Worm (Caenorhabditis elegans): ENCODE data around the gene srh-236.

DNA sequence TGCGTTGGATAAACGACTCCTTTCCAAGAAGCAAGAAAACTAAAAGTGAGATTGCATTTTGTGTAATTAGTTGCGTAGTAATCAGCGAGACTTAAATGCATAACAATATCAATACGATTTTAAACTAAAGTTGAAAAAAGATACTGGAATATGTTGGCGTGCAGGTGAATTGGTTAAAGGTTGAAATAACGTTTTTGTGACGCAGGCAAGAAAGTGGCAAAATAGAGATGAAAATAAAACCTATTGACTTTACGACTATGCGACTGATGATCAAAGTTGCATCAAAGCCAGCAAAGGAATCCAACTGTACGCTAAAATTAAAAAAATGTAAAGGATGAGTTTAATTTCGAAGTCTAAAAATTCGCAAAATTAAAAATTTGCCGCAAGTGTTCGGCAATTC lies 46.4 kb downstream of the srh-236 start, which contains the start of gene srh-102:
- TF ChIP-seq him-1 (tag; optimal IDR thresholded peaks at IDR 0.05) (no peak), W03F9.2 (tag; optimal IDR thresholded peaks at IDR 0.05) (no peak)
